Worm (Caenorhabditis elegans) whole organism, L3 larva: ENCODE results near the gene nspa-2.

Experiments used
- ceh-16 ChIP-seq: sonication (generic microtip); optimal IDR thresholded peaks from 2 replicates; lab custom pipeline; 2017; ENCODE audit warnings: missing biosample characterization, missing genetic modification characterization
- ceh-28 ChIP-seq: fragments of 150-350 bp; optimal IDR thresholded peaks from 2 replicates; lab custom pipeline; 2014; ENCODE audit warnings: missing biosample characterization, missing genetic modification reagents, missing genetic modification characterization
- ceh-82 ChIP-seq: fragments of 150-350 bp; optimal IDR thresholded peaks from 2 replicates; lab custom pipeline; 2014; ENCODE audit warnings: missing biosample characterization, missing genetic modification characterization
- elt-3 ChIP-seq, 3 experiments: fragments of 150-350 bp in 1 of 3; sonication (generic microtip) in 2 of 3; optimal IDR thresholded peaks; 2 replicates in 2 of 3; 4 replicates in 1 of 3; lab custom pipeline; 2014 to 2017; ENCODE audit warnings: missing biosample characterization in 3 of 3, missing genetic modification characterization in 3 of 3
- jun-1 ChIP-seq: fragments of 150-350 bp; optimal IDR thresholded peaks from 2 replicates; lab custom pipeline; 2014; ENCODE audit warnings: missing biosample characterization, missing genetic modification reagents, missing genetic modification characterization
- lin-15B ChIP-seq: fragments of 150-350 bp; optimal IDR thresholded peaks from 2 replicates; lab custom pipeline; 2014; ENCODE audit warnings: missing biosample characterization, missing genetic modification characterization
- nhr-12 ChIP-seq: fragments of 150-350 bp; optimal IDR thresholded peaks from 2 replicates; lab custom pipeline; 2014; ENCODE audit warnings: missing biosample characterization, missing genetic modification characterization
- sea-2 ChIP-seq: fragments of 150-350 bp; sonication (generic microtip); optimal IDR thresholded peaks from 4 replicates; lab custom pipeline; 2014; ENCODE audit warnings: missing biosample characterization, missing genetic modification reagents, missing genetic modification characterization
- snpc-4 ChIP-seq: fragments of 150-350 bp; optimal IDR thresholded peaks from 2 replicates; lab custom pipeline; 2014; ENCODE audit warnings: missing biosample characterization, missing genetic modification characterization

DNA sequence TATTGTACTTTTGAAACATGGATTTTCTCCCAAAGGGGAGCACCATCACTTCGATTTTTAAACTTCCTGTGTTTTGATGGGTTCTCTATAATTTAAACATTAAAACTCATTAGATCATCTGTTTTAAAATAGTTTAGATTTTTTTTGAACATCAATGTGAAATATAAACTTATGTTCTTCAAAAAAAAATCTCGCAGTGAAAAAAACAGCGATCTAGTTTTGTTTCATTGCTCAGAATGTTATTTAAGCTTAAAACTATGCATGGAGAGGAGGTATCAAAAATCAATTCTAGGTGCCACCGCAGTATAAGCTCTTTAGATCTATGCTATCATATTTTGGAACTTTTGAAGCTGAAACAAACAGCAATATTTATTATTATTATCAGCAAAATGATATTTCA, 22.7 kb upstream of the nspa-2 start, which contains the start of gene gcy-14:
- TF ChIP-seq ceh-28 (tag; lab: Kevin White, UChicago) (no peak), snpc-4 (no peak), nhr-12 (tag; lab: Kevin White, UChicago) (no peak), ceh-82 (tag; lab: Kevin White, UChicago) (no peak), jun-1 (no peak), lin-15B (tag; lab: Kevin White, UChicago) (no peak), elt-3 (tag; optimal IDR thresholded peaks at IDR 0.05; lab: Kevin White, UChicago) (no peak), ceh-16 (tag; lab: Kevin White, UChicago) (no peak), sea-2 (GFP tag; lab: Kevin White, UChicago) (no peak)
